Worm (Caenorhabditis elegans): Measurements from ENCODE around the gene rab-28.
A peak's percentile ranks its signal among the peaks of the same experiment; 100 is the strongest.
"Not testable (repeated sequence)": the region's sequence is repeated elsewhere in the genome, so short reads cannot be mapped to it uniquely, and the experiment has no call there.

The rab-28 gene

ce11 chrIV:9243670-9244069, at the start of gene rab-28:
Gene rab-28, minus strand, starts transcription at chrIV:9244012.
- TF ChIP-seq mes-2 (tag; optimal IDR thresholded peaks at IDR 0.05; ENCODE audit: poor library complexity, severe bottlenecking): no peak
- TF ChIP-seq aha-1 (tag): peak; percentile 97
- no peak for TF ChIP-seq rbr-2 (tag; optimal IDR thresholded peaks at IDR 0.05)

- TF ChIP-seq tag-97 (GFP tag; IDR thresholded peaks at IDR 0.05): no peak
- no peak for TF ChIP-seq mdt-29 (GFP tag; IDR thresholded peaks at IDR 0.05)
- no peak for TF ChIP-seq snpc-4 (tag; optimal IDR thresholded peaks at IDR 0.05)
- no peak for TF ChIP-seq saeg-2 (GFP tag; IDR thresholded peaks at IDR 0.05)
- no peak for TF ChIP-seq Y5F2A.4 (GFP tag; optimal IDR thresholded peaks at IDR 0.05)
- no peak for TF ChIP-seq fkh-10 (GFP tag; optimal IDR thresholded peaks at IDR 0.05)
- TF ChIP-seq ztf-11 (tag; optimal IDR thresholded peaks at IDR 0.05): no peak
- TF ChIP-seq gei-8 (GFP tag; optimal IDR thresholded peaks at IDR 0.05): no peak
- no peak for TF ChIP-seq ZK337.2 (GFP tag; IDR thresholded peaks at IDR 0.05)
- TF ChIP-seq lin-38 (GFP tag; IDR thresholded peaks at IDR 0.05): no peak
- TF ChIP-seq ceh-28 (tag; optimal IDR thresholded peaks at IDR 0.05): no peak
- TF ChIP-seq nhr-6 (tag; optimal IDR thresholded peaks at IDR 0.05): no peak
- TF ChIP-seq rbr-2 (tag; optimal IDR thresholded peaks at IDR 0.05): no peak
- no peak for TF ChIP-seq zfp-3 (GFP tag; conservative IDR thresholded peaks at IDR 0.05)
- TF ChIP-seq vab-7 (GFP tag; IDR thresholded peaks at IDR 0.05): no peak
- TF ChIP-seq lsy-2 (tag; optimal IDR thresholded peaks at IDR 0.05): no peak
- no peak for TF ChIP-seq F26F4.8 (GFP tag; conservative IDR thresholded peaks at IDR 0.05)
- TF ChIP-seq hlh-30 (tag; optimal IDR thresholded peaks at IDR 0.05; ENCODE audit: insufficient read depth): no peak
Observed at ce11 chrIV:9289635-9290034, 45.8 kb upstream of the rab-28 start.

- TF ChIP-seq ama-1 (optimal IDR thresholded peaks at IDR 0.05); fkh-10 (GFP tag; optimal IDR thresholded peaks at IDR 0.05); ZK546.5 (tag; optimal IDR thresholded peaks at IDR 0.05): not testable (repeated sequence)
Observed at ce11 chrIV:9286305-9286704, 42.5 kb upstream of the rab-28 start, which contains the start of gene nhr-267. Gene nhr-267, minus strand, starts transcription at chrIV:9286405.

- TF ChIP-seq nhr-25 (tag; optimal IDR thresholded peaks at IDR 0.05; ENCODE audit: borderline replicate concordance, insufficient read depth): no peak
- TF ChIP-seq unc-62 (GFP tag; optimal IDR thresholded peaks at IDR 0.05 in 1 of 2): peak in 1 of 2 experiments; percentile 91
- no peak for TF ChIP-seq unc-62 (tag; optimal IDR thresholded peaks at IDR 0.05)
Observed at ce11 chrIV:9274008-9274529, 30.3 kb upstream of the rab-28 start, which contains the start of gene nmy-3. Gene nmy-3, plus strand, starts transcription at chrIV:9274479.

ce11 chrIV:9269796-9270195, 26.0 kb upstream of the rab-28 start, which contains the start of gene flh-3:
Gene flh-3, plus strand, starts transcription at chrIV:9270096.
- TF ChIP-seq unc-62 (GFP tag; optimal IDR thresholded peaks at IDR 0.05 in 1 of 2) (no peak), unc-62 (tag; optimal IDR thresholded peaks at IDR 0.05) (no peak), hlh-11 (tag; optimal IDR thresholded peaks at IDR 0.05) (no peak), nhr-111 (GFP tag; optimal IDR thresholded peaks at IDR 0.05) (no peak), duxl-1 (tag; optimal IDR thresholded peaks at IDR 0.05; ENCODE audit: poor library complexity) (no peak), aly-2 (tag; optimal IDR thresholded peaks at IDR 0.05) (no peak), unc-130 (GFP tag; optimal IDR thresholded peaks at IDR 0.05) (no peak), ceh-82 (tag; optimal IDR thresholded peaks at IDR 0.05) (no peak), nhr-48 (tag; optimal IDR thresholded peaks at IDR 0.05) (no peak), arid-1 (GFP tag; conservative IDR thresholded peaks at IDR 0.05) (no peak)

Data from whole organism, L4 larva.